Worm (Caenorhabditis elegans): ENCODE data around the gene Y57A10C.9.

Gene Y57A10C.9

ce11 chrII:12471138-12471855, 33.0 kb upstream of the Y57A10C.9 start, which contains the start of the genes F15A4.5 and phat-8:
F15A4.5 (minus strand) TSS chrII:12471238.
phat-8 (plus strand) TSS chrII:12471805.
- no peak for TF ChIP-seq C08G9.2 (tag; optimal IDR thresholded peaks at IDR 0.05)
- TF ChIP-seq Y22D7AL.16 (tag; optimal IDR thresholded peaks at IDR 0.05): no peak
- TF ChIP-seq C38D4.7 (GFP tag; optimal IDR thresholded peaks at IDR 0.05): no peak
- no peak for TF ChIP-seq ets-4 (tag; optimal IDR thresholded peaks at IDR 0.05)
- TF ChIP-seq hlh-8 (tag; optimal IDR thresholded peaks at IDR 0.05): no peak

- no peak for TF ChIP-seq ceh-31 (tag; optimal IDR thresholded peaks at IDR 0.05)
- TF ChIP-seq dve-1 (tag; optimal IDR thresholded peaks at IDR 0.05): peak; percentile 55
Measured at ce11 chrII:12467047-12467446, 28.7 kb upstream of the Y57A10C.9 start, which contains the start of gene srg-16. srg-16 (plus strand) TSS chrII:12467133.

ce11 chrII:12465557-12465956, 27.2 kb upstream of the Y57A10C.9 start, which contains the start of gene sre-37:
sre-37 (plus strand) TSS chrII:12465857.
- no peak for TF ChIP-seq ref-2 (tag; optimal IDR thresholded peaks at IDR 0.05)
- TF ChIP-seq ama-1 (optimal IDR thresholded peaks at IDR 0.05): no peak
- TF ChIP-seq hlh-30 (tag; optimal IDR thresholded peaks at IDR 0.05; ENCODE audit: insufficient read depth): no peak
- TF ChIP-seq pha-2 (tag; optimal IDR thresholded peaks at IDR 0.05): no peak
- no peak for TF ChIP-seq elt-4 (tag; optimal IDR thresholded peaks at IDR 0.05)
- no peak for TF ChIP-seq tbx-2 (tag; optimal IDR thresholded peaks at IDR 0.05)
- TF ChIP-seq hlh-13 (GFP tag; optimal IDR thresholded peaks at IDR 0.05): no peak
- no peak for TF ChIP-seq unc-3 (GFP tag; conservative IDR thresholded peaks at IDR 0.05)
- TF ChIP-seq unc-3 (tag; optimal IDR thresholded peaks at IDR 0.05): no peak
- TF ChIP-seq ceh-30 (tag; optimal IDR thresholded peaks at IDR 0.05): no peak
- TF ChIP-seq che-1 (tag; optimal IDR thresholded peaks at IDR 0.05): no peak
- no peak for TF ChIP-seq pag-3 (tag; optimal IDR thresholded peaks at IDR 0.05; ENCODE audit: borderline replicate concordance)
- TF ChIP-seq ceh-18 (tag; optimal IDR thresholded peaks at IDR 0.05): no peak
- TF ChIP-seq pat-9 (tag; optimal IDR thresholded peaks at IDR 0.05): no peak

ce11 chrII:12462244-12462643, 23.9 kb upstream of the Y57A10C.9 start, which contains the start of gene F15A4.2:
F15A4.2 (plus strand) TSS chrII:12462544.
- TF ChIP-seq ahr-1 (tag; optimal IDR thresholded peaks at IDR 0.05) (no peak), nhr-232 (tag; optimal IDR thresholded peaks at IDR 0.05) (no peak), dmd-4 (tag; optimal IDR thresholded peaks at IDR 0.05; ENCODE audit: borderline replicate concordance) (no peak), ceh-14 (tag; optimal IDR thresholded peaks at IDR 0.05) (no peak), ceh-6 (GFP tag; optimal IDR thresholded peaks at IDR 0.05) (no peak), eyg-1 (tag; optimal IDR thresholded peaks at IDR 0.05) (no peak), unc-55 (GFP tag; optimal IDR thresholded peaks at IDR 0.05) (no peak), C38D4.7 (GFP tag; optimal IDR thresholded peaks at IDR 0.05) (no peak), mec-3 (tag; optimal IDR thresholded peaks at IDR 0.05; ENCODE audit: borderline replicate concordance) (no peak), ref-2 (tag; optimal IDR thresholded peaks at IDR 0.05) (no peak), lin-11 (tag; optimal IDR thresholded peaks at IDR 0.05) (no peak), ceh-22 (tag; optimal IDR thresholded peaks at IDR 0.05) (no peak), C08G9.2 (tag; optimal IDR thresholded peaks at IDR 0.05) (no peak), pqm-1 (tag; optimal IDR thresholded peaks at IDR 0.05) (no peak), ama-1 (optimal IDR thresholded peaks at IDR 0.05) (no peak), ceh-34 (tag; optimal IDR thresholded peaks at IDR 0.05) (no peak), hlh-30 (tag; optimal IDR thresholded peaks at IDR 0.05; ENCODE audit: insufficient read depth) (no peak), fax-1 (tag; optimal IDR thresholded peaks at IDR 0.05) (no peak), hlh-6 (tag; optimal IDR thresholded peaks at IDR 0.05) (no peak)

All from whole organism, late embryonic.